Worm (Caenorhabditis elegans) whole organism, young adult: Measurements from ENCODE around the gene Y49F6B.14.

ENCODE experiments used
- D2030.7 ChIP-seq: fragments of 200-800 bp; sonication (Bioruptor generic); IDR thresholded peaks from 2 replicates; pipeline ENCODE4 v1.3.6; 2022; ENCODE audit warnings: missing genetic modification reagents, missing genetic modification characterization, missing compliant biosample characterization
- F10E7.11 ChIP-seq: sonication (generic microtip); optimal IDR thresholded peaks from 2 replicates; lab custom pipeline; 2017; ENCODE audit warnings: mild to moderate bottlenecking, missing genetic modification characterization, moderate library complexity, missing compliant biosample characterization
- F23B12.7 ChIP-seq: sonication (generic microtip); optimal IDR thresholded peaks from 2 replicates; lab custom pipeline; 2017; ENCODE audit warnings: missing genetic modification characterization, mild to moderate bottlenecking, missing compliant biosample characterization, antibody characterized with exemption, moderate library complexity; ENCODE audit not compliant: insufficient read depth
- F39B2.1 ChIP-seq: fragments of 200-800 bp; sonication (Bioruptor generic); IDR thresholded peaks from 2 replicates; pipeline ENCODE4 v1.3.6; 2022; ENCODE audit warnings: missing genetic modification reagents, missing genetic modification characterization, missing compliant biosample characterization
- F49E8.2 ChIP-seq: sonication (generic microtip); optimal IDR thresholded peaks from 3 replicates; lab custom pipeline; 2017; ENCODE audit warnings: missing genetic modification characterization, mild to moderate bottlenecking, missing compliant biosample characterization, antibody characterized with exemption, moderate library complexity; ENCODE audit not compliant: insufficient read depth
- F57A8.1 ChIP-seq: fragments of 200-800 bp; sonication (Bioruptor generic); optimal IDR thresholded peaks from 2 replicates; lab custom pipeline; 2018; ENCODE audit warnings: mild to moderate bottlenecking, missing genetic modification characterization, moderate library complexity, missing compliant biosample characterization
- K11D2.4 ChIP-seq: fragments of 200-800 bp; sonication (Bioruptor generic); IDR thresholded peaks from 2 replicates; pipeline ENCODE4 v1.3.6; 2022; ENCODE audit warnings: missing genetic modification reagents, missing genetic modification characterization, missing compliant biosample characterization
- K12H6.12 ChIP-seq: fragments of 200-800 bp; sonication (Bioruptor generic); optimal IDR thresholded peaks from 2 replicates; lab custom pipeline; 2018; ENCODE audit warnings: mild to moderate bottlenecking, missing genetic modification characterization, missing compliant biosample characterization
- Y56A3A.18 ChIP-seq: fragments of 200-800 bp; sonication (Bioruptor generic); IDR thresholded peaks from 2 replicates; pipeline ENCODE4 v1.3.6; 2022; ENCODE audit warnings: missing genetic modification reagents, missing genetic modification characterization, missing compliant biosample characterization
- Y79H2A.3 ChIP-seq: fragments of 200-800 bp; sonication (Bioruptor generic); conservative IDR thresholded peaks from 2 replicates; pipeline ENCODE4 v1.3.6; 2022; ENCODE audit warnings: missing genetic modification reagents, missing genetic modification characterization, missing compliant biosample characterization
- attf-6 ChIP-seq: fragments of 200-800 bp; sonication (Bioruptor generic); IDR thresholded peaks from 2 replicates; pipeline ENCODE4 v1.3.6; 2022; ENCODE audit warnings: missing genetic modification reagents, missing genetic modification characterization, missing compliant biosample characterization
- bed-2 ChIP-seq: fragments of 200-800 bp; sonication (Bioruptor generic); IDR thresholded peaks from 2 replicates; pipeline ENCODE4 v1.3.6; 2022; ENCODE audit warnings: missing genetic modification reagents, missing genetic modification characterization, missing compliant biosample characterization
- cebp-1 ChIP-seq, 2 experiments: fragments of 200-800 bp in 1 of 2; sonication (Bioruptor generic) in 1 of 2; sonication (generic microtip) in 1 of 2; IDR thresholded peaks in 1 of 2; optimal IDR thresholded peaks in 1 of 2; 2 replicates each; pipeline versions ENCODE4 v1.3.6 to Lab custom; 2017 to 2022; ENCODE audit warnings: missing compliant biosample characterization in 2 of 2, missing genetic modification characterization in 2 of 2, mild to moderate bottlenecking in 1 of 2, missing genetic modification reagents in 1 of 2, moderate library complexity in 1 of 2
- ceh-100 ChIP-seq: fragments of 200-800 bp; sonication (Bioruptor generic); IDR thresholded peaks from 2 replicates; pipeline ENCODE4 v1.3.6; 2022; ENCODE audit warnings: missing genetic modification reagents, missing genetic modification characterization, missing compliant biosample characterization
- ceh-40 ChIP-seq: fragments of 200-800 bp; sonication (Bioruptor generic); IDR thresholded peaks from 2 replicates; pipeline ENCODE4 v1.3.6; 2022; ENCODE audit warnings: missing genetic modification characterization, missing compliant biosample characterization
- ceh-79 ChIP-seq: sonication (generic microtip); optimal IDR thresholded peaks from 2 replicates; lab custom pipeline; 2017; ENCODE audit warnings: mild to moderate bottlenecking, missing genetic modification characterization, missing compliant biosample characterization
- dpff-1 ChIP-seq: sonication (generic microtip); optimal IDR thresholded peaks from 2 replicates; lab custom pipeline; 2017; ENCODE audit warnings: mild to moderate bottlenecking, missing genetic modification characterization, missing compliant biosample characterization
- efl-1 ChIP-seq: fragments of 150-350 bp; optimal IDR thresholded peaks from 2 replicates; lab custom pipeline; 2014; ENCODE audit warnings: missing biosample characterization, missing genetic modification reagents, missing genetic modification characterization
- egl-44 ChIP-seq: fragments of 200-800 bp; sonication (Bioruptor generic); IDR thresholded peaks from 2 replicates; pipeline ENCODE4 v1.3.6; 2022; ENCODE audit warnings: missing genetic modification reagents, missing genetic modification characterization, missing compliant biosample characterization
- egrh-3 ChIP-seq: fragments of 200-800 bp; sonication (Bioruptor generic); IDR thresholded peaks from 2 replicates; pipeline ENCODE4 v1.3.6; 2022; ENCODE audit warnings: missing genetic modification reagents, missing genetic modification characterization, missing compliant biosample characterization
- ets-4 ChIP-seq: fragments of 200-800 bp; sonication (Bioruptor generic); optimal IDR thresholded peaks from 2 replicates; lab custom pipeline; 2018; ENCODE audit warnings: mild to moderate bottlenecking, missing genetic modification characterization, missing compliant biosample characterization
- hmg-1.2 ChIP-seq: fragments of 200-800 bp; sonication (Bioruptor generic); IDR thresholded peaks from 2 replicates; pipeline ENCODE4 v1.3.6; 2022; ENCODE audit warnings: missing genetic modification reagents, missing genetic modification characterization, missing compliant biosample characterization
- hrde-1 ChIP-seq: sonication (generic microtip); optimal IDR thresholded peaks from 2 replicates; lab custom pipeline; 2016; ENCODE audit warnings: missing genetic modification characterization, mild to moderate bottlenecking, missing compliant biosample characterization, moderate library complexity, missing genotype, missing genetic modification reagents, borderline replicate concordance
- lag-1 ChIP-seq: fragments of 200-800 bp; sonication (Bioruptor generic); IDR thresholded peaks from 2 replicates; pipeline ENCODE4 v1.3.6; 2022; ENCODE audit warnings: missing genetic modification reagents, missing genetic modification characterization, missing compliant biosample characterization
- let-526 ChIP-seq: fragments of 200-800 bp; sonication (Bioruptor generic); IDR thresholded peaks from 2 replicates; pipeline ENCODE4 v1.3.6; 2022; ENCODE audit warnings: missing genetic modification reagents, missing genetic modification characterization, missing compliant biosample characterization
- lin-40 ChIP-seq: sonication (generic microtip); optimal IDR thresholded peaks from 2 replicates; lab custom pipeline; 2016; ENCODE audit warnings: missing genetic modification characterization, mild to moderate bottlenecking, missing compliant biosample characterization, missing genotype, missing genetic modification reagents
- lsy-27 ChIP-seq: sonication (generic microtip); optimal IDR thresholded peaks from 2 replicates; lab custom pipeline; 2017; ENCODE audit warnings: missing genetic modification characterization, mild to moderate bottlenecking, missing compliant biosample characterization, antibody characterized with exemption, missing genotype, borderline replicate concordance; ENCODE audit not compliant: insufficient read depth
- madf-10 ChIP-seq: sonication (generic microtip); optimal IDR thresholded peaks from 2 replicates; lab custom pipeline; 2016; ENCODE audit warnings: mild to moderate bottlenecking, missing genetic modification characterization, missing compliant biosample characterization
- mel-28 ChIP-seq: sonication (generic microtip); optimal IDR thresholded peaks from 2 replicates; lab custom pipeline; 2016; ENCODE audit warnings: borderline replicate concordance, mild to moderate bottlenecking, missing genetic modification characterization, missing compliant biosample characterization
- nhr-120 ChIP-seq: fragments of 200-800 bp; sonication (Bioruptor generic); IDR thresholded peaks from 2 replicates; pipeline ENCODE4 v1.3.6; 2022; ENCODE audit warnings: missing genetic modification characterization, missing compliant biosample characterization
- nhr-179 ChIP-seq: sonication (generic microtip); optimal IDR thresholded peaks from 2 replicates; lab custom pipeline; 2016; ENCODE audit warnings: mild to moderate bottlenecking, missing genetic modification characterization, missing compliant biosample characterization
- rec-8 ChIP-seq, 2 experiments: sonication (generic microtip); optimal IDR thresholded peaks; 2 replicates each; lab custom pipeline; 2016; ENCODE audit warnings: mild to moderate bottlenecking in 2 of 2, missing genetic modification characterization in 2 of 2, missing genetic modification reagents in 2 of 2, missing genotype in 2 of 2, missing biosample characterization in 1 of 2, missing compliant biosample characterization in 1 of 2, moderate library complexity in 1 of 2
- sea-2 ChIP-seq: fragments of 200-800 bp; sonication (Bioruptor generic); IDR thresholded peaks from 2 replicates; pipeline ENCODE4 v1.3.6; 2022; ENCODE audit warnings: missing genetic modification characterization, missing compliant biosample characterization
- snpc-1.1 ChIP-seq: sonication (generic microtip); optimal IDR thresholded peaks from 2 replicates; lab custom pipeline; 2017; ENCODE audit warnings: missing genetic modification characterization, mild to moderate bottlenecking, missing compliant biosample characterization, antibody characterized with exemption, moderate library complexity, missing genotype, missing genetic modification reagents; ENCODE audit not compliant: insufficient read depth
- snpc-1.3 ChIP-seq: sonication (generic microtip); optimal IDR thresholded peaks from 2 replicates; lab custom pipeline; 2017; ENCODE audit warnings: missing genetic modification characterization, mild to moderate bottlenecking, missing compliant biosample characterization, antibody characterized with exemption, moderate library complexity, missing genotype, missing genetic modification reagents; ENCODE audit not compliant: insufficient read depth
- tbx-9 ChIP-seq: sonication (generic microtip); optimal IDR thresholded peaks from 2 replicates; lab custom pipeline; 2016; ENCODE audit warnings: borderline replicate concordance, missing genetic modification characterization, inconsistent platforms, missing compliant biosample characterization
- xnd-1 ChIP-seq: sonication (generic microtip); optimal IDR thresholded peaks from 2 replicates; lab custom pipeline; 2016; ENCODE audit warnings: missing genotype, missing genetic modification reagents, missing genetic modification characterization, missing compliant biosample characterization
- ztf-25 ChIP-seq: fragments of 200-800 bp; sonication (Bioruptor generic); IDR thresholded peaks from 2 replicates; pipeline ENCODE4 v1.3.6; 2022; ENCODE audit warnings: missing genetic modification reagents, missing genetic modification characterization, missing compliant biosample characterization
- ztf-28 ChIP-seq: fragments of 200-800 bp; sonication (Bioruptor generic); IDR thresholded peaks from 2 replicates; pipeline ENCODE4 v1.3.6; 2022; ENCODE audit warnings: missing genetic modification reagents, missing genetic modification characterization, missing compliant biosample characterization

Y49F6B.14 gene

DNA sequence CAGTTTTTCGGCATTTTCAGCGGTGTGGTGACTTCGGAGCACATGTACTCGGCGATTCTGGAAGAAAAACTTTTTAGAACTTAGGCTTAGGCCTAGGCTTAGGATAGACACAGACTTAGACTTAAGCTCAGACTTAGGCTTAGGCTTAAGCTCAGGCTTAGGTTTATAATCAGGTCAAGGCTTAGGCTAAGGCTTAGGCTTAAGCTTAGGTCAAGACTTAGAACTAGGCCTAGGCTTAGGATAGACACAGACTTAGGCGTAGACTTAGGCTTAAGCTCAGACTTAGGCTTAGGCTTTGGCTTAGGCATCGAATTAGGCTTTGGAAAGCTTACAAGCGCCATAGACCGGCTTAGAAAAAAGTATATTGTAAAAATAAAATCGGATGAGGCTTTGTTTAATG lies 38.7 kb downstream of the Y49F6B.14 start:
- TF ChIP-seq ztf-25 (GFP tag; lab: Robert Waterston, UW) (no peak), snpc-1.1 (no peak), F49E8.2 (no peak), efl-1 (GFP tag; lab: Kevin White, UChicago) (no peak), attf-6 (GFP tag; lab: Robert Waterston, UW) (no peak), F39B2.1 (no peak), hmg-1.2 (GFP tag; lab: Robert Waterston, UW) (no peak), lag-1 (GFP tag; lab: Robert Waterston, UW) (no peak)

DNA sequence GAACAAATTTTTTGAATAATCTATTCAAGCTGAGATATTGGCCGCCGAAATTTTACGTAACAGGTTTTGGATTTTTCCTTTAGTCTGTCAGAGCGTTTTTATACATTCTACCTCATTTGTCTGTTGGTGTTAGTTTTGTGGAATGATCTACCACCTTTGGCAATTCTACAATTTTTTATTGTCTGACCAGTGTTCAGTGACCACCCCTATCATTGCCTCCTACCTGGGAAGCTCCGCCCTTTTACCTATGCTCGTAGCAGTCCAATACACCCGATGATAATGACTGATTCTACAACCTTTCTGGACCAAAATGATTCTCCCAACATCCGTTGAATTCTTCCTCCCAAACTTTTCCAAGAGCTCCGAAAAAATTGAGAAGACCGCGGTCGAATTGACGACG lies 41.5 kb downstream of the Y49F6B.14 start, which contains the start of gene sdz-32:
sdz-32 (plus strand) TSS at position 301 of the 400 bp plus-strand sequence.
- TF ChIP-seq nhr-179 (no peak), mel-28 (no peak)
- TF ChIP-seq, all 124 proteins: peak for 0

DNA sequence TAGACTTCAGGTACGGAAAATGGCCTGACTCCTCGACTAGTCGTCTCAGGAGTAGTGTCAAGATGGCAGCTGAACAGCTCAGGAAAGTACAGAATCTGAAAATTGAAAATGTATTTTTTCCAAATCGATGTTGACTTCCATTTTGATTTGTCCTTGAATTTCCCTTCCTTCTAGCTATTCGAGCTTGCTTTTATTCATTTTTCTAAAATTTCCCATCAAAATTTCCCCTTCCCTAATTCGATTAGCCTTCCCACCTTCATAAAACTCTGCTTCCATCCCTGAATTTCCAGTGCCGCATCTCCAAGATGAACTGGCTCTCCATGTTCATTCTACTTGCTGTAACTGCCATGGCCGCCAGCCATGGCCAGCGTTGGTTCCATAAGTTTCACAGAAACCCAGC lies 42.5 kb downstream of the Y49F6B.14 start, which contains the start of gene Y49F6B.6:
Y49F6B.6 (plus strand) TSS at position 301 of the 400 bp plus-strand sequence.
- TF ChIP-seq egl-44 (GFP tag; lab: Robert Waterston, UW): no peak
- TF ChIP-seq snpc-1.3 (tag; lab: Kevin White, UChicago): no peak
- no peak for TF ChIP-seq tbx-9
- no peak for TF ChIP-seq F10E7.11 (tag; lab: Kevin White, UChicago)
- TF ChIP-seq ets-4: no peak
- no peak for TF ChIP-seq lin-40 (tag; lab: Kevin White, UChicago)
- no peak for TF ChIP-seq F57A8.1 (GFP tag; lab: Kevin White, UChicago)
- no peak for TF ChIP-seq egrh-3 (GFP tag; lab: Robert Waterston, UW)
- no peak for TF ChIP-seq F49E8.2
- no peak for TF ChIP-seq nhr-120 (GFP tag; lab: Robert Waterston, UW)
- TF ChIP-seq K12H6.12: no peak
- TF ChIP-seq ceh-40 (GFP tag; lab: Robert Waterston, UW): no peak
- TF ChIP-seq Y56A3A.18 (GFP tag; lab: Robert Waterston, UW): no peak
- TF ChIP-seq lsy-27 (tag; lab: Kevin White, UChicago): no peak
- no peak for TF ChIP-seq K11D2.4 (GFP tag; lab: Robert Waterston, UW)

DNA sequence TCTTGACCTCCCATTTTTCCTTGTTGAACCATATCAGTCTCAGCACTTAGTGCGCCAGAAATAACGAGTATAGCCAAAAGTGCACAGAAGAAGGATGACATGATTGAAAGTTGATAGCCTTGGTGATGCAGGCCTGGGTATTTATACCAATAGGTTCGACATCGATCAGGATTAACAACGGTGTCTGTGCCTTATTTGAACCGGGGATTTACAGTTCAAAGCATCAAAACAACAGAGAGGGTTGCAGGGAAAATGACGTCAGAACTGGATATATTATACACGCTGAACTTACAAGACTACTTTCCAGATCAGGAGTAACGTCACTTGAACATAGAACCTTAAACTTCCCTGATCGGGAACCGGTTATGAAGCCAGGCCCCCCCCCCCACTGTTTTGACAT lies 43.0 kb downstream of the Y49F6B.14 start, which contains the start of gene Y49F6B.12:
Y49F6B.12 (minus strand) TSS at position 101 of the 400 bp plus-strand sequence.
- no peak for TF ChIP-seq dpff-1
- TF ChIP-seq hrde-1: no peak
- no peak for TF ChIP-seq rec-8 (tag; optimal IDR thresholded peaks at IDR 0.05; lab: Kevin White, UChicago)
- no peak for TF ChIP-seq F23B12.7
- TF ChIP-seq nhr-120 (GFP tag; lab: Robert Waterston, UW): no peak
- TF ChIP-seq ztf-25 (GFP tag; lab: Robert Waterston, UW): no peak
- no peak for TF ChIP-seq xnd-1 (tag; lab: Kevin White, UChicago)
- no peak for TF ChIP-seq bed-2 (GFP tag; lab: Robert Waterston, UW)
- TF ChIP-seq cebp-1 (GFP tag; IDR thresholded peaks at IDR 0.05; lab: Robert Waterston, UW): no peak
- no peak for TF ChIP-seq cebp-1 (tag; optimal IDR thresholded peaks at IDR 0.05; lab: Kevin White, UChicago)
- TF ChIP-seq egl-44 (GFP tag; lab: Robert Waterston, UW): no peak
- TF ChIP-seq ceh-100: no peak
- no peak for TF ChIP-seq sea-2 (GFP tag; lab: Robert Waterston, UW)
- no peak for TF ChIP-seq let-526
- TF ChIP-seq madf-10 (tag; lab: Kevin White, UChicago): no peak
- TF ChIP-seq snpc-1.3 (tag; lab: Kevin White, UChicago): no peak
- no peak for TF ChIP-seq ztf-28
- no peak for TF ChIP-seq D2030.7 (GFP tag; lab: Robert Waterston, UW)
- TF ChIP-seq Y79H2A.3: no peak
- no peak for TF ChIP-seq ceh-79 (tag; lab: Kevin White, UChicago)
